Fruit fly (Drosophila melanogaster) whole organism, embryonic: ENCODE data around the gene CG10068.

Source experiments
- Atf3 ChIP-seq: fragments of 200-800 bp; sonication (Bioruptor generic); optimal IDR thresholded peaks from 3 replicates; lab custom pipeline; 2016; ENCODE audit warnings: missing biosample characterization, missing genetic modification characterization
- Atf6 ChIP-seq: fragments of 200-800 bp; sonication (Bioruptor generic); IDR thresholded peaks from 2 replicates; pipeline ENCODE4 v1.3.6; 2022; ENCODE audit warnings: missing biosample characterization, missing genetic modification characterization
- CG10565 ChIP-seq: fragments of 200-800 bp; sonication (Bioruptor generic); optimal IDR thresholded peaks from 3 replicates; lab custom pipeline; 2016; ENCODE audit warnings: missing biosample characterization, mild to moderate bottlenecking, missing genetic modification characterization
- CG11093 ChIP-seq: fragments of 200-800 bp; sonication (Bioruptor generic); IDR thresholded peaks from 3 replicates; pipeline ENCODE4 v1.3.6; 2022; ENCODE audit warnings: missing biosample characterization, missing genetic modification characterization
- CG11696 ChIP-seq: fragments of 200-800 bp; sonication (Bioruptor generic); IDR thresholded peaks from 2 replicates; pipeline ENCODE4 v1.3.6; 2022; ENCODE audit warnings: missing biosample characterization, missing genetic modification characterization
- CG12071 ChIP-seq: fragments of 200-800 bp; sonication (Bioruptor generic); optimal IDR thresholded peaks from 3 replicates; lab custom pipeline; 2018; ENCODE audit warnings: missing biosample characterization, mild to moderate bottlenecking, missing genetic modification characterization
- CG12104 ChIP-seq: fragments of 200-800 bp; sonication (Bioruptor generic); optimal IDR thresholded peaks from 3 replicates; lab custom pipeline; 2016; ENCODE audit warnings: missing biosample characterization, missing genetic modification characterization
- CG12942 ChIP-seq: fragments of 200-800 bp; sonication (Bioruptor generic); optimal IDR thresholded peaks from 3 replicates; lab custom pipeline; 2016; ENCODE audit warnings: missing biosample characterization, missing genetic modification characterization
- CG13894 ChIP-seq: fragments of 200-800 bp; sonication (Bioruptor generic); optimal IDR thresholded peaks from 3 replicates; lab custom pipeline; 2018; ENCODE audit warnings: missing biosample characterization, mild to moderate bottlenecking, missing genetic modification characterization, moderate library complexity
- CG14441 ChIP-seq: fragments of 200-800 bp; sonication (Bioruptor generic); IDR thresholded peaks from 2 replicates; pipeline ENCODE4 v1.3.6; 2022; ENCODE audit warnings: missing biosample characterization, missing genetic modification characterization
- CG1529 ChIP-seq: fragments of 200-800 bp; sonication (Bioruptor generic); optimal IDR thresholded peaks from 3 replicates; lab custom pipeline; 2018; ENCODE audit warnings: missing biosample characterization, missing genetic modification characterization
- CG15514 ChIP-seq: fragments of 200-800 bp; sonication (Bioruptor generic); optimal IDR thresholded peaks from 3 replicates; lab custom pipeline; 2017; ENCODE audit warnings: missing biosample characterization, missing genetic modification characterization, mild to moderate bottlenecking, moderate library complexity, missing genetic modification reagents
- CG16815 ChIP-seq: fragments of 200-800 bp; sonication (Bioruptor generic); optimal IDR thresholded peaks from 3 replicates; lab custom pipeline; 2017; ENCODE audit warnings: missing biosample characterization, mild to moderate bottlenecking, missing genetic modification characterization
- CG16863 ChIP-seq: fragments of 200-800 bp; sonication (Bioruptor generic); optimal IDR thresholded peaks from 3 replicates; lab custom pipeline; 2016; ENCODE audit warnings: missing biosample characterization, missing genetic modification characterization
- CG17328 ChIP-seq: fragments of 200-800 bp; sonication (Bioruptor generic); IDR thresholded peaks from 2 replicates; pipeline ENCODE4 v1.3.6; 2022; ENCODE audit warnings: missing biosample characterization, missing genetic modification characterization
- CG17361 ChIP-seq: fragments of 200-800 bp; sonication (Bioruptor generic); IDR thresholded peaks from 3 replicates; pipeline ENCODE4 v1.3.6; 2022; ENCODE audit warnings: missing biosample characterization, missing genetic modification characterization
- CG17912 ChIP-seq: fragments of 200-800 bp; sonication (Bioruptor generic); optimal IDR thresholded peaks from 2 replicates; lab custom pipeline; 2018; ENCODE audit warnings: missing biosample characterization, mild to moderate bottlenecking, missing genetic modification characterization
- CG1792 ChIP-seq: fragments of 200-800 bp; sonication (Bioruptor generic); optimal IDR thresholded peaks from 2 replicates; lab custom pipeline; 2016; ENCODE audit warnings: missing biosample characterization, missing genetic modification characterization
- CG1832 ChIP-seq: fragments of 200-800 bp; sonication (Bioruptor generic); optimal IDR thresholded peaks from 2 replicates; lab custom pipeline; 2017; ENCODE audit warnings: missing biosample characterization, mild to moderate bottlenecking, missing genetic modification characterization, inconsistent platforms
- CG2116 ChIP-seq: fragments of 200-800 bp; sonication (Bioruptor generic); optimal IDR thresholded peaks from 3 replicates; lab custom pipeline; 2018; ENCODE audit warnings: missing biosample characterization, mild to moderate bottlenecking, missing genetic modification characterization
- CG2202 ChIP-seq: fragments of 200-800 bp; sonication (Bioruptor generic); optimal IDR thresholded peaks from 2 replicates; lab custom pipeline; 2018; ENCODE audit warnings: missing biosample characterization, mild to moderate bottlenecking, missing genetic modification characterization
- CG30431 ChIP-seq: fragments of 200-800 bp; sonication (Bioruptor generic); optimal IDR thresholded peaks from 2 replicates; lab custom pipeline; 2017; ENCODE audit warnings: missing biosample characterization, missing genetic modification characterization
- CG31224 ChIP-seq: fragments of 200-800 bp; sonication (Bioruptor generic); IDR thresholded peaks from 2 replicates; pipeline ENCODE4 v1.3.6; 2022; ENCODE audit warnings: missing biosample characterization, missing genetic modification characterization
- CG34224 ChIP-seq: fragments of 200-800 bp; sonication (Bioruptor generic); IDR thresholded peaks from 3 replicates; pipeline ENCODE4 v1.3.6; 2022; ENCODE audit warnings: missing biosample characterization, missing genetic modification characterization; ENCODE audit not compliant: partially characterized antibody
- CG5953 ChIP-seq: fragments of 200-800 bp; sonication (Bioruptor generic); IDR thresholded peaks from 2 replicates; pipeline ENCODE4 v1.3.6; 2022; ENCODE audit warnings: missing biosample characterization, missing genetic modification characterization
- CG6854 ChIP-seq: fragments of 200-800 bp; sonication (Bioruptor generic); optimal IDR thresholded peaks from 3 replicates; lab custom pipeline; 2017; ENCODE audit warnings: missing biosample characterization, mild to moderate bottlenecking, missing genetic modification characterization
- CG9876 ChIP-seq: fragments of 200-800 bp; sonication (Bioruptor generic); optimal IDR thresholded peaks from 2 replicates; lab custom pipeline; 2016; ENCODE audit warnings: missing biosample characterization, missing genetic modification characterization
- CTCF ChIP-seq: fragments of 200-800 bp; sonication (Bioruptor generic); optimal IDR thresholded peaks from 2 replicates; lab custom pipeline; 2017; ENCODE audit warnings: missing biosample characterization, mild to moderate bottlenecking, missing genetic modification characterization, moderate library complexity
- Deaf1 ChIP-seq: fragments of 200-800 bp; optimal IDR thresholded peaks from 3 replicates; lab custom pipeline; 2019; ENCODE audit warnings: missing biosample characterization, mild to moderate bottlenecking, missing genetic modification characterization, moderate library complexity
- E2f2 ChIP-seq: fragments of 200-800 bp; sonication (Bioruptor generic); IDR thresholded peaks from 2 replicates; pipeline ENCODE4 v1.3.6; 2022; ENCODE audit warnings: missing biosample characterization, missing genetic modification characterization
- ERR ChIP-seq: fragments of 200-800 bp; sonication (Bioruptor generic); optimal IDR thresholded peaks from 2 replicates; lab custom pipeline; 2016; ENCODE audit warnings: missing biosample characterization, missing genetic modification characterization
- H15 ChIP-seq: fragments of 200-800 bp; sonication (Bioruptor generic); IDR thresholded peaks from 3 replicates; pipeline ENCODE4 v1.3.6; 2022; ENCODE audit warnings: missing biosample characterization, missing genetic modification characterization
- Hr3 ChIP-seq: fragments of 200-800 bp; sonication (Bioruptor generic); optimal IDR thresholded peaks from 3 replicates; lab custom pipeline; 2016; ENCODE audit warnings: missing biosample characterization, missing genetic modification characterization
- MBD-R2 ChIP-seq: fragments of 200-800 bp; sonication (Bioruptor generic); IDR thresholded peaks from 2 replicates; pipeline ENCODE4 v1.3.6; 2022; ENCODE audit warnings: missing biosample characterization, missing genetic modification characterization
- Nf-YC ChIP-seq: fragments of 200-800 bp; optimal IDR thresholded peaks from 3 replicates; lab custom pipeline; 2019; ENCODE audit warnings: missing biosample characterization, mild to moderate bottlenecking, missing genetic modification characterization, moderate library complexity
- Spps ChIP-seq: fragments of 200-800 bp; sonication (Bioruptor generic); optimal IDR thresholded peaks from 2 replicates; lab custom pipeline; 2018; ENCODE audit warnings: missing biosample characterization, mild to moderate bottlenecking, missing genetic modification characterization
- TFAM ChIP-seq: fragments of 200-800 bp; sonication (Bioruptor generic); optimal IDR thresholded peaks from 2 replicates; lab custom pipeline; 2017; ENCODE audit warnings: missing biosample characterization, missing genetic modification characterization, inconsistent platforms
- YL-1 ChIP-seq: fragments of 200-800 bp; sonication (Bioruptor generic); optimal IDR thresholded peaks from 3 replicates; lab custom pipeline; 2017; ENCODE audit warnings: missing biosample characterization, mild to moderate bottlenecking, missing genetic modification characterization
- abd-A ChIP-seq: fragments of 200-800 bp; sonication (Bioruptor generic); optimal IDR thresholded peaks from 3 replicates; lab custom pipeline; 2019; ENCODE audit warnings: missing biosample characterization, mild to moderate bottlenecking, missing genetic modification characterization, moderate library complexity
- chn ChIP-seq: fragments of 200-800 bp; sonication (Bioruptor generic); optimal IDR thresholded peaks from 2 replicates; lab custom pipeline; 2016; ENCODE audit warnings: missing biosample characterization, missing genetic modification characterization
- corto ChIP-seq: fragments of 200-800 bp; sonication (Bioruptor generic); optimal IDR thresholded peaks from 2 replicates; lab custom pipeline; 2016; ENCODE audit warnings: missing biosample characterization, mild to moderate bottlenecking, missing genetic modification characterization, moderate library complexity
- dan ChIP-seq: fragments of 200-800 bp; sonication (Bioruptor generic); IDR thresholded peaks from 2 replicates; pipeline ENCODE4 v1.3.6; 2022; ENCODE audit warnings: missing biosample characterization, missing genetic modification characterization
- emc ChIP-seq: fragments of 200-800 bp; sonication (Bioruptor generic); optimal IDR thresholded peaks from 2 replicates; lab custom pipeline; 2016; ENCODE audit warnings: missing biosample characterization, missing genetic modification characterization
- gcm ChIP-seq: fragments of 200-800 bp; sonication (Bioruptor generic); optimal IDR thresholded peaks from 2 replicates; lab custom pipeline; 2019; ENCODE audit warnings: missing biosample characterization, mild to moderate bottlenecking, missing genetic modification characterization, moderate library complexity
- grn ChIP-seq: fragments of 200-800 bp; sonication (Bioruptor generic); optimal IDR thresholded peaks from 3 replicates; lab custom pipeline; 2017; ENCODE audit warnings: missing biosample characterization, missing genetic modification characterization
- ham ChIP-seq: fragments of 200-800 bp; sonication (Bioruptor generic); IDR thresholded peaks from 2 replicates; pipeline ENCODE4 v1.3.6; 2022; ENCODE audit warnings: missing biosample characterization, missing genetic modification characterization
- jumu ChIP-seq: fragments of 200-800 bp; sonication (Bioruptor generic); optimal IDR thresholded peaks from 3 replicates; lab custom pipeline; 2016; ENCODE audit warnings: missing biosample characterization, missing genetic modification characterization
- oc ChIP-seq: fragments of 200-800 bp; sonication (Bioruptor generic); optimal IDR thresholded peaks from 2 replicates; lab custom pipeline; 2018; ENCODE audit warnings: missing biosample characterization, mild to moderate bottlenecking, missing genetic modification characterization, moderate library complexity
- repo ChIP-seq: fragments of 200-800 bp; sonication (Bioruptor generic); optimal IDR thresholded peaks from 2 replicates; lab custom pipeline; 2016; ENCODE audit warnings: missing biosample characterization, missing genetic modification characterization
- ssp ChIP-seq: fragments of 200-800 bp; sonication (Bioruptor generic); IDR thresholded peaks from 2 replicates; pipeline ENCODE4 v1.3.6; 2022; ENCODE audit warnings: missing biosample characterization, missing genetic modification characterization
- tin ChIP-seq: fragments of 200-800 bp; sonication (Bioruptor generic); optimal IDR thresholded peaks from 3 replicates; lab custom pipeline; 2016; ENCODE audit warnings: missing biosample characterization, missing genetic modification characterization
- yki ChIP-seq: fragments of >200 bp; optimal IDR thresholded peaks from 3 replicates; lab custom pipeline; 2018

Gene CG10068

DNA sequence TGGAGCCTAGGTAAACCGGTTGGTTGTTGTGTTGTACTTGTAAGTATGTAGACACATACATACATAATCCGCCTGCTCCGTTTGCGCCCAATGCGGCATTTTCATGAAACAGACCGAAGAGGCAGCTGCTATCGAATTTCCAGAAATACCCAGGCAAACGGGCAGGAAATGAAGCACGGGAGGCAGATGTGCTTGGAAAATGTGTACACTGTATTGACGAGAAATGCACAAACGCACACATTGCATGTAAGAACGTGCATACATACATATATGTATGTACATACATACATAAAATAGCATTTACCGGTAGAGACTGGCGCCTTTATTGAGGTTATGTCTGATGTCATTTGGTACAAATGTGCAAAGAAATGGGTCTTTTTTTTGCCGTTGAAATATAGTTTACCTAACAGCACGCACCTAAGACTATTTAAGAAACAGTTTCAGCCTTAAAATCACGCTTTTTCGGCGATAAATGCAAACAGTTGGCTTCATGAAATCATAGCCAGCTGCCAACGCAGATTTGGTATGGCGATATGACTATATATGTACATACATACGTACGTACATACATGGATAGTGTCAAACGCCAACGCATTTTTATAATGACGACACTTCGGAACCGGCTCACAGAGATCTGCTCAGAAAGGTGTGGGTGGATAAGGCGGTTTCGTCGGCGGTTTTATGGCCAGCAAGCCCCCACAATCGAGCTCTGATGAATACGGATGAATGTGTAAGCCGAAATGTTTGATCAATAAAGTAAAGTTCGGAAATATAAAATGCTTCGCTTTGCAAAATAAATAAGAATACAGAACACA lies 38.1 kb downstream of the CG10068 start:
- no peak for TF ChIP-seq CTCF (GFP tag; lab: Kevin White, UChicago)
- TF ChIP-seq abd-A (tag; lab: Kevin White, UChicago): peak; percentile 29
- no peak for TF ChIP-seq jumu (GFP tag; lab: Kevin White, UChicago)
- TF ChIP-seq CG1792 (GFP tag; lab: Kevin White, UChicago): no peak
- peak; percentile 10 for TF ChIP-seq CG1529
- no peak for TF ChIP-seq Deaf1 (tag; lab: Kevin White, UChicago)
- TF ChIP-seq CG17328 (GFP tag; lab: Robert Waterston, UW): no peak
- TF ChIP-seq tin: no peak
- no peak for TF ChIP-seq CG1832 (GFP tag; lab: Kevin White, UChicago)
- TF ChIP-seq emc (GFP tag; lab: Kevin White, UChicago): no peak
- TF ChIP-seq oc (tag; lab: Kevin White, UChicago): no peak
- TF ChIP-seq Spps (tag; lab: Kevin White, UChicago): no peak
- TF ChIP-seq CG2202: no peak
- no peak for TF ChIP-seq Hr3 (GFP tag; lab: Kevin White, UChicago)
- TF ChIP-seq CG34224 (GFP tag; lab: Robert Waterston, UW): peak; percentile 40; the same call in 1 of the 3 replicates
- no peak for TF ChIP-seq CG14441 (GFP tag; lab: Robert Waterston, UW)
- no peak for TF ChIP-seq CG12071 (GFP tag; lab: Kevin White, UChicago)
- no peak for TF ChIP-seq CG11696
- peak; percentile 65 for TF ChIP-seq CG31224 (GFP tag; lab: Robert Waterston, UW)
- TF ChIP-seq gcm: no peak
- no peak for TF ChIP-seq Atf3
- TF ChIP-seq CG30431 (GFP tag; lab: Kevin White, UChicago): no peak
- TF ChIP-seq YL-1 (GFP tag; lab: Kevin White, UChicago): peak; percentile 17
- no peak for TF ChIP-seq CG16863
- no peak for TF ChIP-seq yki
- TF ChIP-seq E2f2 (GFP tag; lab: Robert Waterston, UW): no peak; the same call in 1 of the 2 replicates
- no peak for TF ChIP-seq repo (GFP tag; lab: Kevin White, UChicago)
- peak; percentile 70 for TF ChIP-seq grn (GFP tag; lab: Kevin White, UChicago)
- no peak for TF ChIP-seq CG17361 (GFP tag; lab: Robert Waterston, UW)
- TF ChIP-seq dan: no peak
- TF ChIP-seq ssp (GFP tag; lab: Robert Waterston, UW): no peak
- no peak for TF ChIP-seq CG11093
- peak; percentile 40; the same call in 1 of the 2 replicates for TF ChIP-seq MBD-R2
- TF ChIP-seq chn: no peak
- TF ChIP-seq ham: no peak
- no peak for TF ChIP-seq ERR (GFP tag; lab: Kevin White, UChicago)
- TF ChIP-seq CG12104 (GFP tag; lab: Kevin White, UChicago): no peak
- TF ChIP-seq CG10565 (GFP tag; lab: Kevin White, UChicago): no peak
- no peak for TF ChIP-seq CG16815 (GFP tag; lab: Kevin White, UChicago)
- no peak for TF ChIP-seq CG6854 (GFP tag; lab: Kevin White, UChicago)
- TF ChIP-seq CG17912 (GFP tag; lab: Kevin White, UChicago): no peak
- TF ChIP-seq H15 (GFP tag; lab: Robert Waterston, UW): no peak
- peak; percentile 88 for TF ChIP-seq CG15514 (GFP tag; lab: Kevin White, UChicago)
- no peak for TF ChIP-seq TFAM (GFP tag; lab: Kevin White, UChicago)
- TF ChIP-seq CG13894 (tag; lab: Kevin White, UChicago): peak; percentile 74
- TF ChIP-seq Nf-YC (tag; lab: Kevin White, UChicago): no peak
- peak; percentile 56 for TF ChIP-seq corto (GFP tag; lab: Kevin White, UChicago)
- no peak for TF ChIP-seq CG5953 (GFP tag; lab: Robert Waterston, UW)
- TF ChIP-seq CG2116 (GFP tag; lab: Kevin White, UChicago): peak; percentile 17
- TF ChIP-seq CG12942: no peak
- no peak for TF ChIP-seq Atf6 (GFP tag; lab: Robert Waterston, UW)
- TF ChIP-seq CG9876 (GFP tag; lab: Kevin White, UChicago): no peak
